Fruit fly (Drosophila melanogaster): ENCODE data around the gene CG17224.

CG17224 gene

DNA sequence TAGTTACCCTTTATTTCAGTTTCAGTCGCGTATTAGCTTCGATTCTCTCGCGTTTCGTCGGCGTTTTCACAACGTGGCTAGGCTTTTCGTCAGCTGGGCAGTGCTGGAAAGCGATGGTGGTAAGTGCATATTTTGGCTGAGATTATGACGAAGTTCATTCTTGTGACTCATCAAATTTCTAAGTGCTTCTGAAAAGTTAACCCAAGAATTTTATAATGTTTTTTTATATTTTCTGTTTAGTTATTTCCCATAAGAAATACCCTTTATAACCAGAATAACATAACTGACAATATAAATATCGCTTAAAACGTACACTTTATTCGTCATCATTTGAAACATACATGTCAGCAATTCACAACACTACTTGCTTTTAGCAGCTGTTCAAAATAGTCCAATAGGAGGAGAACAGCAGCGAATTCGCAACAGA, 19.1 kb upstream of the CG17224 start, which contains the start of the genes CG17260 and SerRS (continued):
- TF ChIP-seq CG6808 (GFP tag; optimal IDR thresholded peaks at IDR 0.05), result peak; percentile 72
- TF ChIP-seq cyc (GFP tag; optimal IDR thresholded peaks at IDR 0.05), result peak; percentile 95
- TF ChIP-seq CG3919 (GFP tag; optimal IDR thresholded peaks at IDR 0.05), result peak; percentile 94
- peak; percentile 97 for TF ChIP-seq Hr39 (GFP tag; optimal IDR thresholded peaks at IDR 0.05)
- no peak for TF ChIP-seq Sox102F (GFP tag; optimal IDR thresholded peaks at IDR 0.05)
- TF ChIP-seq CG10631 (GFP tag; optimal IDR thresholded peaks at IDR 0.05), result peak; percentile 97
- TF ChIP-seq Hr4 (GFP tag; optimal IDR thresholded peaks at IDR 0.05), result peak; percentile 96
- TF ChIP-seq esn (GFP tag; optimal IDR thresholded peaks at IDR 0.05), result peak; percentile 96
- TF ChIP-seq CG3032 (tag; optimal IDR thresholded peaks at IDR 0.05), result peak; percentile 92
- peak; percentile 88 for TF ChIP-seq CG10669 (GFP tag; optimal IDR thresholded peaks at IDR 0.05)
- TF ChIP-seq fd59A (GFP tag; optimal IDR thresholded peaks at IDR 0.05), result peak; percentile 70
- no peak for TF ChIP-seq CG7368 (GFP tag; optimal IDR thresholded peaks at IDR 0.05)
- no peak for TF ChIP-seq CG16779 (tag; optimal IDR thresholded peaks at IDR 0.05)
- TF ChIP-seq Lpt (GFP tag; optimal IDR thresholded peaks at IDR 0.05), result peak; percentile 92
- no peak for TF ChIP-seq fkh (GFP tag; optimal IDR thresholded peaks at IDR 0.05)
- TF ChIP-seq vri (GFP tag; optimal IDR thresholded peaks at IDR 0.05), result no peak
- TF ChIP-seq Sox15 (GFP tag; optimal IDR thresholded peaks at IDR 0.05), result peak; percentile 91
- TF ChIP-seq ss (GFP tag; optimal IDR thresholded peaks at IDR 0.05), result no peak
- TF ChIP-seq CG6276 (GFP tag; optimal IDR thresholded peaks at IDR 0.05), result no peak
- peak; percentile 94 for TF ChIP-seq CG32006 (GFP tag; optimal IDR thresholded peaks at IDR 0.05)
- TF ChIP-seq svp (GFP tag), result peak; percentile 94
- peak; percentile 92 for TF ChIP-seq Ets21C (GFP tag; optimal IDR thresholded peaks at IDR 0.05)
- TF ChIP-seq CG8319 (GFP tag; optimal IDR thresholded peaks at IDR 0.05), result peak; percentile 91
- TF ChIP-seq Sox14 (GFP tag; optimal IDR thresholded peaks at IDR 0.05), result peak; percentile 95
- TF ChIP-seq Ets96B (tag; optimal IDR thresholded peaks at IDR 0.05), result peak; percentile 89
- peak; percentile 85 for TF ChIP-seq CG6163 (GFP tag; IDR thresholded peaks at IDR 0.05)
- TF ChIP-seq Smox (GFP tag; optimal IDR thresholded peaks at IDR 0.05), result peak; percentile 92
- peak; percentile 91 for TF ChIP-seq CG11902 (GFP tag; optimal IDR thresholded peaks at IDR 0.05)
- TF ChIP-seq CG8632 (GFP tag; optimal IDR thresholded peaks at IDR 0.05), result peak; percentile 87

DNA sequence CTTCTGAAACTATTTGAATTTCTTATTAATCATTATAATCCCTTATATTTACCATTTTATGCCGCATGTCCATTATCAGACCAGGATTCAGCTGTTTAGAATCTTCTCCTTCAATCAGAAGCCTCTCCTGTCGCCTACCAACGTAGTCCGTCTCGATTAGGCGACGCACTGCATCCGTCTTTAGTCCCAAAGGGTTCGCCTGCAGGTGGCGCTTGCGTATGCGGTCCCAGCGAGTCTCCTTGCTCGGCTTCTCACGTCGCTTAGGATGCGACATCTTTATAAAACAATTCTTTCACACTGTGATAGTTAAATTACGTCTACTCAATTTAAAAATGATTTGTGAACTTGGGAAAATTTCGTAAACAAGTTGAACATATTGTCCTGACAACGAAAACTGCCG, 16.9 kb upstream of the CG17224 start, which contains the start of gene CG17258:
TSS of gene CG17258 (minus strand) at position 380 of the 400 bp plus-strand sequence.
- no peak for TF ChIP-seq Hr4 (GFP tag; optimal IDR thresholded peaks at IDR 0.05)
- TF ChIP-seq Ets96B (tag; optimal IDR thresholded peaks at IDR 0.05), result no peak
- no peak for TF ChIP-seq CG10669 (GFP tag; optimal IDR thresholded peaks at IDR 0.05)
- no peak for TF ChIP-seq CG3919 (GFP tag; optimal IDR thresholded peaks at IDR 0.05)
- TF ChIP-seq CG6854 (GFP tag; optimal IDR thresholded peaks at IDR 0.05), result no peak
- TF ChIP-seq Sox14 (GFP tag; optimal IDR thresholded peaks at IDR 0.05), result no peak

DNA sequence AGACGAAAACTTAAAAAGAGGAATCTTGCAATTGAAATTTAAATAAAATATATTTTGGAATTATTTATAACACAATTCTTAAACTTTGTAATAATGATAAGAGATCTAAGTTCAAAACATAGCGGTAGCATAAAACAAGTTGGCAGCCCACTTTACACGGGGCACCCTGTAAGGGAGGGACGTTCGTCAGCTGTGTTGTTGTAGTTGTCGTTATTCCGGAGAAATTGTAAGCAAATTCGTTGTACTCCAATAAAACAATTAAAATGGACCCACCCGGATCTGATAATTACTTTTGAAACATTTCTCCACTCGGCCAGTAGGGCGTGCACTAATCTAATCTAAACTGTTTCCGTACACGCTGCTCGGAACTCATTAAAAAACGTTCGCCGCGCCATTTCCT, 12.2 kb upstream of the CG17224 start, which contains the start of gene GABPI:
TSS of gene GABPI (plus strand) at position 190 of the 400 bp plus-strand sequence.
- TF ChIP-seq Sox15 (GFP tag; optimal IDR thresholded peaks at IDR 0.05) (no peak), CG6163 (GFP tag; IDR thresholded peaks at IDR 0.05) (peak; percentile 51; the same call in 2 of the 3 replicates), cyc (GFP tag; optimal IDR thresholded peaks at IDR 0.05) (no peak), svp (GFP tag) (no peak), Hr38 (GFP tag; optimal IDR thresholded peaks at IDR 0.05) (no peak), CG15336 (GFP tag; IDR thresholded peaks at IDR 0.05) (no peak), ss (GFP tag; optimal IDR thresholded peaks at IDR 0.05) (no peak), CG11294 (GFP tag; IDR thresholded peaks at IDR 0.05) (no peak), fkh (GFP tag; optimal IDR thresholded peaks at IDR 0.05) (no peak), CG31627 (GFP tag; optimal IDR thresholded peaks at IDR 0.05) (no peak), CG8119 (GFP tag; IDR thresholded peaks at IDR 0.05) (no peak), CG1621 (tag; optimal IDR thresholded peaks at IDR 0.05) (peak; percentile 64), esn (GFP tag; optimal IDR thresholded peaks at IDR 0.05) (peak; percentile 35), CG4318 (GFP tag; optimal IDR thresholded peaks at IDR 0.05) (no peak), CG16779 (tag; optimal IDR thresholded peaks at IDR 0.05) (no peak), vri (GFP tag; optimal IDR thresholded peaks at IDR 0.05) (no peak), achi (GFP tag; optimal IDR thresholded peaks at IDR 0.05) (no peak), dac (GFP tag; optimal IDR thresholded peaks at IDR 0.05) (no peak)

All from whole organism, prepupa.